Worm (Caenorhabditis elegans) whole organism, L1 larva: ENCODE results near the gene F22B5.10.

Experiments
- C34B4.2 ChIP-seq: sonication (generic microtip); optimal IDR thresholded peaks from 2 replicates; lab custom pipeline; 2017; ENCODE audit warnings: mild to moderate bottlenecking, missing genetic modification characterization, missing compliant biosample characterization
- ceh-82 ChIP-seq, 3 experiments: fragments of 150-350 bp in 1 of 3; sonication (generic microtip) in 2 of 3; optimal IDR thresholded peaks; 2 replicates each; lab custom pipeline; 2014 to 2017; ENCODE audit warnings: missing biosample characterization in 3 of 3, missing genetic modification characterization in 3 of 3
- egl-27 ChIP-seq, 2 experiments: fragments of 150-350 bp in 1 of 2; sonication (generic microtip); optimal IDR thresholded peaks; 3 replicates each; lab custom pipeline; 2017 to 2018; ENCODE audit warnings: missing biosample characterization in 2 of 2, missing genetic modification characterization in 2 of 2, missing genetic modification reagents in 2 of 2
- fkh-8 ChIP-seq: sonication (generic microtip); optimal IDR thresholded peaks from 2 replicates; lab custom pipeline; 2016; ENCODE audit warnings: mild to moderate bottlenecking, missing genetic modification characterization, missing compliant biosample characterization
- lin-35 ChIP-seq, 2 experiments: fragments of 150-350 bp; optimal IDR thresholded peaks; 2 replicates each; lab custom pipeline; 2014; ENCODE audit warnings: missing biosample characterization in 2 of 2, missing genetic modification characterization in 2 of 2, missing genetic modification reagents in 2 of 2
- nhr-12 ChIP-seq: sonication (generic microtip); optimal IDR thresholded peaks from 2 replicates; lab custom pipeline; 2017; ENCODE audit warnings: missing biosample characterization, missing genetic modification characterization
- snpc-4 ChIP-seq: fragments of 150-350 bp; optimal IDR thresholded peaks from 2 replicates; lab custom pipeline; 2014; ENCODE audit warnings: missing biosample characterization, missing genetic modification characterization
- unc-62 ChIP-seq: fragments of 150-350 bp; optimal IDR thresholded peaks from 2 replicates; lab custom pipeline; 2014; ENCODE audit warnings: missing biosample characterization, missing genetic modification reagents, missing genetic modification characterization

- no peak for TF ChIP-seq snpc-4
- TF ChIP-seq fkh-8 (tag; lab: Kevin White, UChicago), result no peak
- TF ChIP-seq lin-35 (GFP tag; optimal IDR thresholded peaks at IDR 0.05; lab: Kevin White, UChicago), result no peak
- TF ChIP-seq ceh-82 (tag; optimal IDR thresholded peaks at IDR 0.05; lab: Kevin White, UChicago), result no peak
- no peak for TF ChIP-seq egl-27 (tag; optimal IDR thresholded peaks at IDR 0.05; lab: Kevin White, UChicago)
- TF ChIP-seq nhr-12 (tag; lab: Kevin White, UChicago), result no peak
- no peak for TF ChIP-seq unc-62 (GFP tag; lab: Kevin White, UChicago)
- TF ChIP-seq C34B4.2, result no peak
Observed at ce11 chrII:8437035-8437434, 29.9 kb upstream of the F22B5.10 start, which contains the start of gene acp-3.
